Fruit fly (Drosophila melanogaster) whole organism, wandering third instar larva: Measurements from ENCODE around the gene Tsp3A.

Experiments
- Abd-B ChIP-seq: fragments of >200 bp; optimal IDR thresholded peaks from 2 replicates; lab custom pipeline; 2017; ENCODE audit warnings: missing biosample characterization, missing genetic modification characterization
- Dfd ChIP-seq: fragments of >200 bp; optimal IDR thresholded peaks from 2 replicates; lab custom pipeline; 2017; ENCODE audit warnings: missing biosample characterization, missing genetic modification characterization
- Dif ChIP-seq: fragments of 200-275, 200-300 bp; sonication (Bioruptor generic); optimal IDR thresholded peaks from 2 replicates; lab custom pipeline; 2018; ENCODE audit warnings: missing biosample characterization, missing genetic modification characterization; ENCODE audit not compliant: partially characterized antibody
- HLH106 ChIP-seq: fragments of 200-800 bp; optimal IDR thresholded peaks from 3 replicates; lab custom pipeline; 2019; ENCODE audit warnings: missing biosample characterization, mild to moderate bottlenecking, missing genetic modification characterization, moderate library complexity
- Hr78 ChIP-seq: fragments of >200 bp; optimal IDR thresholded peaks from 2 replicates; lab custom pipeline; 2017; ENCODE audit warnings: missing biosample characterization, missing genetic modification characterization
- Jra ChIP-seq: sonication (Bioruptor generic); optimal IDR thresholded peaks from 2 replicates; lab custom pipeline; 2016; ENCODE audit warnings: missing biosample characterization, missing genetic modification characterization
- OdsH ChIP-seq: fragments of 200-800 bp; sonication (Bioruptor generic); optimal IDR thresholded peaks from 2 replicates; lab custom pipeline; 2016; ENCODE audit warnings: missing biosample characterization, mild to moderate bottlenecking, missing genetic modification characterization
- br ChIP-seq: fragments of 200-800 bp; sonication (Bioruptor generic); optimal IDR thresholded peaks from 2 replicates; lab custom pipeline; 2016; ENCODE audit warnings: missing biosample characterization, missing genetic modification characterization
- brk ChIP-seq: fragments of 200-800 bp; sonication (Bioruptor generic); optimal IDR thresholded peaks from 2 replicates; lab custom pipeline; 2016; ENCODE audit warnings: missing biosample characterization, mild to moderate bottlenecking, missing genetic modification characterization
- dl ChIP-seq, 2 experiments: fragments of 175-275, 200-275 bp in 1 of 2; fragments of 200-275 bp in 1 of 2; sonication (Bioruptor generic); optimal IDR thresholded peaks; lab custom pipeline; 2018; ENCODE audit warnings: mild to moderate bottlenecking in 2 of 2, missing biosample characterization in 2 of 2, missing genetic modification characterization in 2 of 2, moderate library complexity in 2 of 2; ENCODE audit not compliant: partially characterized antibody in 2 of 2, insufficient read depth in 1 of 2
- dsf ChIP-seq: sonication (Bioruptor generic); optimal IDR thresholded peaks from 2 replicates; lab custom pipeline; 2016; ENCODE audit warnings: missing biosample characterization, missing genetic modification characterization, borderline replicate concordance
- ey ChIP-seq: fragments of 200-800 bp; sonication (Bioruptor generic); optimal IDR thresholded peaks from 2 replicates; lab custom pipeline; 2016; ENCODE audit warnings: missing biosample characterization, missing genetic modification characterization
- foxo ChIP-seq, 2 experiments: fragments of 200-800 bp; sonication (Bioruptor generic); optimal IDR thresholded peaks; 2 replicates in 1 of 2; 3 replicates in 1 of 2; lab custom pipeline; 2016 to 2017; ENCODE audit warnings: missing biosample characterization in 2 of 2, missing genetic modification characterization in 2 of 2
- fru ChIP-seq: fragments of 200-800 bp; sonication (Bioruptor generic); optimal IDR thresholded peaks from 3 replicates; lab custom pipeline; 2016; ENCODE audit warnings: missing biosample characterization, mild to moderate bottlenecking, missing genetic modification characterization
- h ChIP-seq: fragments of 200-800 bp; sonication (Bioruptor generic); optimal IDR thresholded peaks from 3 replicates; lab custom pipeline; 2016; ENCODE audit warnings: missing biosample characterization, mild to moderate bottlenecking, missing genetic modification characterization
- jim ChIP-seq: fragments of 175-275, 200-325 bp; sonication (Bioruptor generic); optimal IDR thresholded peaks from 2 replicates; lab custom pipeline; 2016; ENCODE audit warnings: missing biosample characterization, mild to moderate bottlenecking, missing genetic modification characterization
- lola ChIP-seq: fragments of >200 bp; optimal IDR thresholded peaks from 2 replicates; lab custom pipeline; 2017; ENCODE audit warnings: missing biosample characterization, missing genetic modification characterization
- pan ChIP-seq: fragments of >200 bp; optimal IDR thresholded peaks from 2 replicates; lab custom pipeline; 2017
- psq ChIP-seq: fragments of 200-800 bp; sonication (Bioruptor generic); optimal IDR thresholded peaks from 3 replicates; lab custom pipeline; 2017; ENCODE audit warnings: missing biosample characterization, mild to moderate bottlenecking, missing genetic modification characterization, moderate library complexity
- rgr ChIP-seq: fragments of 200-800 bp; sonication (Bioruptor generic); optimal IDR thresholded peaks from 3 replicates; lab custom pipeline; 2016; ENCODE audit warnings: missing biosample characterization, mild to moderate bottlenecking, missing genetic modification characterization
- sage ChIP-seq: fragments of 200-800 bp; sonication (Bioruptor generic); optimal IDR thresholded peaks from 2 replicates; lab custom pipeline; 2016; ENCODE audit warnings: missing biosample characterization, mild to moderate bottlenecking, missing genetic modification characterization
- sv ChIP-seq: fragments of 200-800 bp; sonication (Bioruptor generic); optimal IDR thresholded peaks from 3 replicates; lab custom pipeline; 2016; ENCODE audit warnings: missing biosample characterization, missing genetic modification characterization
- usp ChIP-seq: fragments of >200 bp; optimal IDR thresholded peaks from 2 replicates; lab custom pipeline; 2017; ENCODE audit warnings: missing biosample characterization, missing genetic modification characterization

The Tsp3A gene

DNA sequence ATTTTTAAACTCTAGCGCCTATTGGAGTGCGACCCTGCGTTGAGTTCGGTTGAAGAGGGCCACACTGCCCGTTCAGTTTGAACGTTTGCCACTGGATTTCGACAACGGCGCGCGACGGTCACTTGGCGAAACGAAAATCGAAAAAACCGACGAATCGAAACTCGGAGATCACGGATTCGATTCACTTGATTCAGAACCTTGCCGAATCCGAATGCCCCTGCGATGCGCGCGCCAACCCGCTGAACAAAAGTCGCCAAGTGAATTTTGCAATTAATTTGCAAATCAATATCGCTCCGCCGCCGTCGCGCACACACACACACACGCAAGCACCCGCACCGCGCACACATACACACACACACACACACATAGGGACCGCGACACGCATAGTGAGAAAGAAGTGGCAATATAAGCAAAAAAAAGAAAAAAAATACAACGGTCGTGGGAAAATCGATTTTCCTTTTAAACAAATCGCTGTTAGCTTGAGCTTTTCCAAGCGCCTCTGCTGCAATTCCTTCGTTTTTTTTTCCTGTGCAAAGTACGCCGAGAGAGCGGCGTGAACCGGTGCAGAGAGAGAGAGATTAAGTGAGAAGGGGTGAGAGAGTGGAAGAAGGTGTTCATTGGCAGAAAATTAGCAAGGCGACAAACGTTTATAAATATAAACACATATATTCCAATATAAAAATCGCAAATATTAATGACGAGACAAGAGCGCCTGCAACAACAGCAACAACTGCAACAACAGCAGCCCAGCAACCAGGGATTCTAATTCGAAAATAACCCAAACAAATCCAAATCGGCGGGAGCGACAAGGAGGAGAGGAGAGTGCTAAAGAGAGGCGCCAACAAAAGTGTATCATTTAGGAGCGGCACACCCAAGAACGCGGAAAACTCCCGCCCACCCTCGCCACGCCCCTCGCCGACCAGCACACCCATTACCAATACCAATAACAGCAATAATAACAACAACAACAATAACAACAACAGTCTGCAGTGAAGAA, 30.8 kb downstream of the Tsp3A start, which contains the start of gene egh (continued):
- TF ChIP-seq HLH106 (tag; lab: Kevin White, UChicago) = no peak
- TF ChIP-seq, all 38 proteins: peak for 16

DNA sequence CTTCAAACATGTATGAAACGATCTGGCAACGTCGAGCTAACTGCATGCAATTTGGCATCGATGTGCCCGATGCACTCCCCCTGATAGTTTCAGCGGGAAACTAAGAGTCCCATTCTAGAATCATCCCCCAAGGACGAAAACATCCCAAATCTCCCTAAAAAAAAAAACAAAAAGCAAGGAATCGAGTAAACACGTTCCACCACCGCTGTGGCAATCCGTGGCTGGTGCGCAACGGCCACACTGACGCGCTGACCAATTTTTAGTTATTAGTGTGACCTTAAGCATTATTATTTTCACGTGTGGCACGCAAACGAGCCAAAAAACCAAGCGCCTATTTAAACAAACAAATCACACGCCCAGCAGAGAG, 33.8 kb downstream of the Tsp3A start, which contains the start of gene wds:
Gene wds, plus strand, starts transcription at position 265 of the 367 bp plus-strand sequence.
- TF ChIP-seq OdsH (GFP tag; lab: Kevin White, UChicago) = no peak
- TF ChIP-seq HLH106 (tag; lab: Kevin White, UChicago) = no peak
- TF ChIP-seq Abd-B = no peak
- TF ChIP-seq br = no peak
- no peak for TF ChIP-seq ey (GFP tag; lab: Kevin White, UChicago)
- TF ChIP-seq brk (GFP tag; lab: Kevin White, UChicago) = no peak
- TF ChIP-seq rgr (GFP tag; lab: Kevin White, UChicago) = no peak
- TF ChIP-seq usp (GFP tag; lab: Kevin White, UChicago) = no peak
- no peak for TF ChIP-seq dsf (GFP tag; lab: Kevin White, UChicago)
- no peak for TF ChIP-seq Jra (GFP tag; lab: Kevin White, UChicago)

dm6 chrX:2585055-2585715, 34.4 kb downstream of the Tsp3A start, which contains the start of gene CG13760:
CG13760 (minus strand) TSS chrX:2585699.
- TF ChIP-seq Hr78 (GFP tag; lab: Kevin White, UChicago) = no peak
- peak in 1 of 2 experiments; percentile 13 for TF ChIP-seq foxo (GFP tag; optimal IDR thresholded peaks at IDR 0.05; lab: Kevin White, UChicago)

DNA sequence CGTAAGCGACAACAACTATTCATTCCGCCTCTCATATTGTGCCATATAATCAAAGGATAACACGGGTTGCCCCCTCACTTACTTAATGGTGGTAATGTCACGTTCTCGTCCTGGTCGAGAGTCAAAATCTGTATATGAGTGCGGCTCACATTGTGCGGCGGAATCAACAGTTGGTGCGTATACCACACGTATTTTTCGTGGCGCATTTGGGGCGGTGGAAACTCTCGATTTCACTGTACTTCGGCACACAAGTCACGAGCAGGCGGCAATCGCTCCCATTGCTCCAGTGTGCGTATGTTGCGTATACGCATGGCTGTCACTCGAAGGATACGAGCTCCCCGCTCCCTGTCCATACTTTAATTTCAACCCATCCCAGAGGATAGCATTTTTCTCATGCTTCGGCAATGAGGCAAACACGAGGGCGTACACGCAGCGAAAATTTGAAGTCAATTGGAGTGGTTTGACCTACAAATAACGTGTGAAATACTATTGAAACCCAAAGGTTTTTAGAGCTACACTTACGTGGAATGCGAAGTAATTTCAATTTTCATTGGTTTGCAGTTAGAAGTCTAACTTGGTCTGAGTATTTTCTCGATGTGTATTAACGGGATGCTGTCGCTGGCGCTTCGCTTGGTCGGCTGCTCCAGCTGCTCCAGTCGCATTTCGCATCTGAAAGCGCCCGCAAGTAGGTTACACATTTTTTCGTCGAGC, 37.6 kb downstream of the Tsp3A start:
- TF ChIP-seq h = peak; percentile 38
- TF ChIP-seq fru (GFP tag; lab: Kevin White, UChicago) = peak; percentile 36
- peak in 1 of 2 experiments; percentile 44 for TF ChIP-seq foxo (GFP tag; optimal IDR thresholded peaks at IDR 0.05; lab: Kevin White, UChicago)
- TF ChIP-seq sv (GFP tag; lab: Kevin White, UChicago) = peak; percentile 58
- TF ChIP-seq psq (GFP tag; lab: Kevin White, UChicago) = peak; percentile 2
- no peak for TF ChIP-seq Dif (GFP tag; lab: Kevin White, UChicago)
- no peak for TF ChIP-seq pan (lab: Kevin White, UChicago)
- TF ChIP-seq Dfd (GFP tag; lab: Kevin White, UChicago) = no peak
- TF ChIP-seq OdsH (GFP tag; lab: Kevin White, UChicago) = peak; percentile 10
- TF ChIP-seq sage = no peak
- peak; percentile 19 for TF ChIP-seq rgr (GFP tag; lab: Kevin White, UChicago)
- TF ChIP-seq ey (GFP tag; lab: Kevin White, UChicago) = peak; percentile 27

DNA sequence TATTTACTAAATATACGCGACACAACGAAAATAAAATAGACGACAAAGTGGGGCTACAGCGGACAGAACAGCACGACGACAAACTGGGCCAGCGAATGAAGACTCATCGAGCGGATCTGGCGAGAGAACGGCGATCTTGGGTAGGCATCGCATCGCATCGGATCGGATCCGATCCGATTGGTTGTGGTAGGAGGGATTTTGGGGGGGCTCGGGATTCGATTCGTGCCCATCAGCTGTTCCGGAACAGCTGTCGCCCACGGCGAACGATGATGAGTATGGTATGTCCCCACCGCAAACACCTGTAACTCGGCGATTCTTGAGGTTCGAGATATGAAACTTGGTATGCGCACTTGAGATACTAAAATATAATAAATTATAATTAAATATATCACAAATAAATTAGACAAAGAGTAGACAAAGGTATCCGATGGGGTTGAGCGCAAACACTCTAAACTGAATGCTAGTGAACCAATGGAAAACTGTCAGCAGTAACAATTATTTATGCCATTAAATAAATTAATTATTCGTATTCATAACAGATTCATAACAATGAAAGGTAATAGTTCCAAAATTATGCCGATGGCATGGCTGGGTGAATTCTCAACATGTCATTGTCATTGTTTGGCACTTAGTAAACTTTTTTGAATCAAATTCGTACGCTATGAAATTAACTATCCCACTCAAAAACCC, 39.1 kb downstream of the Tsp3A start, which contains the start of the genes Vha36-3 and AANATL7:
Gene Vha36-3, minus strand, starts transcription at position 242 of the 690 bp plus-strand sequence.
Gene AANATL7, plus strand, starts transcription at position 640 of the 690 bp plus-strand sequence.
- no peak for TF ChIP-seq jim (GFP tag; lab: Kevin White, UChicago)
- no peak for TF ChIP-seq dsf (GFP tag; lab: Kevin White, UChicago)
- TF ChIP-seq dl (GFP tag; optimal IDR thresholded peaks at IDR 0.05; lab: Kevin White, UChicago; ENCODE audit: insufficient read depth in 1 of 2, partially characterized antibody in 2 of 2) = no peak
- TF ChIP-seq lola (GFP tag; lab: Kevin White, UChicago) = no peak
- no peak for TF ChIP-seq sv (GFP tag; lab: Kevin White, UChicago)
- no peak for TF ChIP-seq fru (GFP tag; lab: Kevin White, UChicago)
- TF ChIP-seq Abd-B = no peak
- TF ChIP-seq br = no peak
- TF ChIP-seq h = no peak
- no peak for TF ChIP-seq sage
- TF ChIP-seq psq (GFP tag; lab: Kevin White, UChicago) = no peak
